Fruit fly (Drosophila melanogaster) whole organism, embryonic: ENCODE data around the gene CG7781.

Experiments used
- Atf6 ChIP-seq: fragments of 200-800 bp; sonication (Bioruptor generic); IDR thresholded peaks from 2 replicates; pipeline ENCODE4 v1.3.6; 2022; ENCODE audit warnings: missing biosample characterization, missing genetic modification characterization
- Blimp-1 ChIP-seq: fragments of 200-800 bp; sonication (Bioruptor generic); optimal IDR thresholded peaks from 3 replicates; lab custom pipeline; 2018; ENCODE audit warnings: missing biosample characterization, missing genetic modification characterization, mild to moderate bottlenecking, moderate library complexity, missing genetic modification reagents
- C15 ChIP-seq: fragments of 200-800 bp; sonication (Bioruptor generic); IDR thresholded peaks from 3 replicates; pipeline ENCODE4 v1.3.6; 2022; ENCODE audit warnings: missing biosample characterization, missing genetic modification characterization
- CG10147 ChIP-seq: fragments of 200-800 bp; sonication (Bioruptor generic); optimal IDR thresholded peaks from 2 replicates; lab custom pipeline; 2019; ENCODE audit warnings: missing biosample characterization, mild to moderate bottlenecking, missing genetic modification characterization, moderate library complexity
- CG10209 ChIP-seq: fragments of 200-800 bp; sonication (Bioruptor generic); optimal IDR thresholded peaks from 3 replicates; lab custom pipeline; 2017; ENCODE audit warnings: missing biosample characterization, mild to moderate bottlenecking, missing genetic modification characterization, missing genetic modification reagents
- CG10654 ChIP-seq: fragments of 200-800 bp; sonication (Bioruptor generic); optimal IDR thresholded peaks from 2 replicates; lab custom pipeline; 2016; ENCODE audit warnings: missing biosample characterization, missing genetic modification characterization
- CG10979 ChIP-seq: fragments of 200-800 bp; sonication (Bioruptor generic); optimal IDR thresholded peaks from 2 replicates; lab custom pipeline; 2018; ENCODE audit warnings: missing biosample characterization, mild to moderate bottlenecking, missing genetic modification characterization, moderate library complexity
- CG11398 ChIP-seq: fragments of 200-800 bp; sonication (Bioruptor generic); optimal IDR thresholded peaks from 2 replicates; lab custom pipeline; 2016; ENCODE audit warnings: missing biosample characterization, missing genetic modification characterization
- CG11504 ChIP-seq: fragments of 200-800 bp; sonication (Bioruptor generic); optimal IDR thresholded peaks from 3 replicates; lab custom pipeline; 2019; ENCODE audit warnings: missing biosample characterization, mild to moderate bottlenecking, missing genetic modification characterization, moderate library complexity
- CG13287 ChIP-seq: fragments of 200-800 bp; sonication (Bioruptor generic); IDR thresholded peaks from 2 replicates; pipeline ENCODE4 v1.3.6; 2022; ENCODE audit warnings: missing biosample characterization, missing genetic modification characterization; ENCODE audit not compliant: partially characterized antibody
- CG15073 ChIP-seq: fragments of 200-800 bp; sonication (Bioruptor generic); optimal IDR thresholded peaks from 2 replicates; lab custom pipeline; 2016; ENCODE audit warnings: missing biosample characterization, missing genetic modification characterization
- CG15479 ChIP-seq: fragments of 200-800 bp; sonication (Bioruptor generic); optimal IDR thresholded peaks from 3 replicates; lab custom pipeline; 2019; ENCODE audit warnings: missing biosample characterization, mild to moderate bottlenecking, missing genetic modification characterization, moderate library complexity
- CG1603 ChIP-seq: fragments of 200-800 bp; sonication (Bioruptor generic); optimal IDR thresholded peaks from 2 replicates; lab custom pipeline; 2019; ENCODE audit warnings: missing biosample characterization, mild to moderate bottlenecking, missing genetic modification characterization, moderate library complexity
- CG17328 ChIP-seq: fragments of 200-800 bp; sonication (Bioruptor generic); IDR thresholded peaks from 2 replicates; pipeline ENCODE4 v1.3.6; 2022; ENCODE audit warnings: missing biosample characterization, missing genetic modification characterization
- CG17568 ChIP-seq: fragments of 200-800 bp; sonication (Bioruptor generic); optimal IDR thresholded peaks from 2 replicates; lab custom pipeline; 2018; ENCODE audit warnings: missing biosample characterization, mild to moderate bottlenecking, missing genetic modification characterization, moderate library complexity
- CG17802 ChIP-seq: fragments of 200-800 bp; sonication (Bioruptor generic); optimal IDR thresholded peaks from 2 replicates; lab custom pipeline; 2018; ENCODE audit warnings: missing biosample characterization, mild to moderate bottlenecking, missing genetic modification characterization, moderate library complexity
- CG17829 ChIP-seq: fragments of 200-800 bp; optimal IDR thresholded peaks from 2 replicates; lab custom pipeline; 2019; ENCODE audit warnings: missing biosample characterization, mild to moderate bottlenecking, missing genetic modification characterization, moderate library complexity
- CG2875 ChIP-seq: fragments of 200-800 bp; sonication (Bioruptor generic); optimal IDR thresholded peaks from 2 replicates; lab custom pipeline; 2017; ENCODE audit warnings: missing biosample characterization, mild to moderate bottlenecking, missing genetic modification characterization, missing genetic modification reagents
- CG3726 ChIP-seq: fragments of 200-800 bp; sonication (Bioruptor generic); IDR thresholded peaks from 3 replicates; pipeline ENCODE4, ENCODE4 v1.3.6; 2022; ENCODE audit warnings: missing biosample characterization, missing genetic modification characterization
- CG4617 ChIP-seq: fragments of 200-800 bp; sonication (Bioruptor generic); optimal IDR thresholded peaks from 3 replicates; lab custom pipeline; 2016; ENCODE audit warnings: missing biosample characterization, missing genetic modification characterization, borderline replicate concordance
- CG4730 ChIP-seq: fragments of 200-800 bp; sonication (Bioruptor generic); IDR thresholded peaks from 2 replicates; pipeline ENCODE4 v1.3.6; 2022; ENCODE audit warnings: missing biosample characterization, missing genetic modification characterization
- CG5953 ChIP-seq: fragments of 200-800 bp; sonication (Bioruptor generic); IDR thresholded peaks from 2 replicates; pipeline ENCODE4 v1.3.6; 2022; ENCODE audit warnings: missing biosample characterization, missing genetic modification characterization
- CG8944 ChIP-seq: fragments of 200-800 bp; sonication (Bioruptor generic); optimal IDR thresholded peaks from 3 replicates; lab custom pipeline; 2016; ENCODE audit warnings: missing biosample characterization, missing genetic modification characterization
- CG9437 ChIP-seq: fragments of 200-800 bp; sonication (Bioruptor generic); optimal IDR thresholded peaks from 2 replicates; lab custom pipeline; 2018; ENCODE audit warnings: missing biosample characterization, mild to moderate bottlenecking, missing genetic modification characterization
- CG9817 ChIP-seq: fragments of 200-800 bp; sonication (Bioruptor generic); optimal IDR thresholded peaks from 2 replicates; lab custom pipeline; 2018; ENCODE audit warnings: missing biosample characterization, mild to moderate bottlenecking, missing genetic modification characterization, moderate library complexity
- H2.0 ChIP-seq: fragments of 200-800 bp; sonication (Bioruptor generic); IDR thresholded peaks from 2 replicates; pipeline ENCODE4 v1.3.6; 2022; ENCODE audit warnings: missing biosample characterization, missing genetic modification characterization
- MTF-1 ChIP-seq: fragments of 200-800 bp; sonication (Bioruptor generic); optimal IDR thresholded peaks from 2 replicates; lab custom pipeline; 2018; ENCODE audit warnings: missing biosample characterization, mild to moderate bottlenecking, missing genetic modification characterization, borderline replicate concordance
- NFAT ChIP-seq: fragments of 200-800 bp; sonication (Bioruptor generic); IDR thresholded peaks from 2 replicates; pipeline ENCODE4 v1.3.6; 2022; ENCODE audit warnings: missing biosample characterization, missing genetic modification characterization
- Nf-YC ChIP-seq: fragments of 200-800 bp; optimal IDR thresholded peaks from 3 replicates; lab custom pipeline; 2019; ENCODE audit warnings: missing biosample characterization, mild to moderate bottlenecking, missing genetic modification characterization, moderate library complexity
- Sox100B ChIP-seq: fragments of 200-800 bp; sonication (Bioruptor generic); optimal IDR thresholded peaks from 3 replicates; lab custom pipeline; 2018; ENCODE audit warnings: missing biosample characterization, mild to moderate bottlenecking, missing genetic modification characterization
- Trl ChIP-seq, 3 experiments: fragments of >200 bp in 2 of 3; fragments of 200-800 bp in 1 of 3; sonication (Bioruptor generic) in 1 of 3; optimal IDR thresholded peaks; 2 replicates in 1 of 3; 3 replicates in 2 of 3; lab custom pipeline; 2016 to 2017; ENCODE audit warnings: missing biosample characterization in 1 of 3, missing genetic modification characterization in 1 of 3
- dm ChIP-seq: fragments of 200-800 bp; sonication (Bioruptor generic); optimal IDR thresholded peaks from 3 replicates; lab custom pipeline; 2016; ENCODE audit warnings: missing biosample characterization, missing genetic modification characterization
- emc ChIP-seq: fragments of 200-800 bp; sonication (Bioruptor generic); optimal IDR thresholded peaks from 2 replicates; lab custom pipeline; 2016; ENCODE audit warnings: missing biosample characterization, missing genetic modification characterization
- eyg ChIP-seq: fragments of 200-800 bp; sonication (Bioruptor generic); optimal IDR thresholded peaks from 3 replicates; lab custom pipeline; 2016; ENCODE audit warnings: missing biosample characterization, missing genetic modification characterization
- fd96Cb ChIP-seq: fragments of 200-800 bp; sonication (Bioruptor generic); optimal IDR thresholded peaks from 2 replicates; lab custom pipeline; 2018; ENCODE audit warnings: missing biosample characterization, mild to moderate bottlenecking, missing genetic modification characterization, moderate library complexity
- gem ChIP-seq: fragments of 200-800 bp; sonication (Bioruptor generic); optimal IDR thresholded peaks from 2 replicates; lab custom pipeline; 2019; ENCODE audit warnings: missing biosample characterization, mild to moderate bottlenecking, missing genetic modification characterization, moderate library complexity
- gfzf ChIP-seq: fragments of 200-800 bp; sonication (Bioruptor generic); optimal IDR thresholded peaks from 2 replicates; lab custom pipeline; 2016; ENCODE audit warnings: missing biosample characterization, mild to moderate bottlenecking, missing genetic modification characterization, moderate library complexity
- grn ChIP-seq: fragments of 200-800 bp; sonication (Bioruptor generic); optimal IDR thresholded peaks from 3 replicates; lab custom pipeline; 2017; ENCODE audit warnings: missing biosample characterization, missing genetic modification characterization
- jumu ChIP-seq: fragments of 200-800 bp; sonication (Bioruptor generic); optimal IDR thresholded peaks from 3 replicates; lab custom pipeline; 2016; ENCODE audit warnings: missing biosample characterization, missing genetic modification characterization
- lilli ChIP-seq: fragments of 200-800 bp; sonication (Bioruptor generic); optimal IDR thresholded peaks from 3 replicates; lab custom pipeline; 2016; ENCODE audit warnings: missing biosample characterization, missing genetic modification characterization
- p53 ChIP-seq: fragments of 200-800 bp; sonication (Bioruptor generic); optimal IDR thresholded peaks from 2 replicates; lab custom pipeline; 2016; ENCODE audit warnings: missing biosample characterization, missing genetic modification characterization
- slbo ChIP-seq: fragments of 200-800 bp; sonication (Bioruptor generic); IDR thresholded peaks from 2 replicates; pipeline ENCODE4 v1.3.6; 2022; ENCODE audit warnings: missing biosample characterization, missing genetic modification characterization
- so ChIP-seq: fragments of 200-800 bp; sonication (Bioruptor generic); IDR thresholded peaks from 3 replicates; pipeline ENCODE4 v1.3.6; 2022; ENCODE audit warnings: missing biosample characterization, missing genetic modification characterization
- sob ChIP-seq: fragments of 200-800 bp; sonication (Bioruptor generic); IDR thresholded peaks from 2 replicates; pipeline ENCODE4 v1.3.6; 2022; ENCODE audit warnings: missing biosample characterization, missing genetic modification characterization
- sqz ChIP-seq: fragments of 200-800 bp; sonication (Bioruptor generic); optimal IDR thresholded peaks from 3 replicates; lab custom pipeline; 2018; ENCODE audit warnings: missing biosample characterization, mild to moderate bottlenecking, missing genetic modification characterization
- toy ChIP-seq: fragments of 200-800 bp; sonication (Bioruptor generic); IDR thresholded peaks from 2 replicates; pipeline ENCODE4 v1.3.6; 2022; ENCODE audit warnings: missing biosample characterization, missing genetic modification characterization
- trh ChIP-seq: fragments of 200-800 bp; sonication (Bioruptor generic); optimal IDR thresholded peaks from 2 replicates; lab custom pipeline; 2016; ENCODE audit warnings: missing biosample characterization, missing genetic modification characterization
- tup ChIP-seq: fragments of 200-800 bp; sonication (Bioruptor generic); optimal IDR thresholded peaks from 2 replicates; lab custom pipeline; 2016; ENCODE audit warnings: missing biosample characterization, mild to moderate bottlenecking, missing genetic modification characterization, moderate library complexity
- yki ChIP-seq: fragments of >200 bp; optimal IDR thresholded peaks from 3 replicates; lab custom pipeline; 2018

Gene CG7781

DNA sequence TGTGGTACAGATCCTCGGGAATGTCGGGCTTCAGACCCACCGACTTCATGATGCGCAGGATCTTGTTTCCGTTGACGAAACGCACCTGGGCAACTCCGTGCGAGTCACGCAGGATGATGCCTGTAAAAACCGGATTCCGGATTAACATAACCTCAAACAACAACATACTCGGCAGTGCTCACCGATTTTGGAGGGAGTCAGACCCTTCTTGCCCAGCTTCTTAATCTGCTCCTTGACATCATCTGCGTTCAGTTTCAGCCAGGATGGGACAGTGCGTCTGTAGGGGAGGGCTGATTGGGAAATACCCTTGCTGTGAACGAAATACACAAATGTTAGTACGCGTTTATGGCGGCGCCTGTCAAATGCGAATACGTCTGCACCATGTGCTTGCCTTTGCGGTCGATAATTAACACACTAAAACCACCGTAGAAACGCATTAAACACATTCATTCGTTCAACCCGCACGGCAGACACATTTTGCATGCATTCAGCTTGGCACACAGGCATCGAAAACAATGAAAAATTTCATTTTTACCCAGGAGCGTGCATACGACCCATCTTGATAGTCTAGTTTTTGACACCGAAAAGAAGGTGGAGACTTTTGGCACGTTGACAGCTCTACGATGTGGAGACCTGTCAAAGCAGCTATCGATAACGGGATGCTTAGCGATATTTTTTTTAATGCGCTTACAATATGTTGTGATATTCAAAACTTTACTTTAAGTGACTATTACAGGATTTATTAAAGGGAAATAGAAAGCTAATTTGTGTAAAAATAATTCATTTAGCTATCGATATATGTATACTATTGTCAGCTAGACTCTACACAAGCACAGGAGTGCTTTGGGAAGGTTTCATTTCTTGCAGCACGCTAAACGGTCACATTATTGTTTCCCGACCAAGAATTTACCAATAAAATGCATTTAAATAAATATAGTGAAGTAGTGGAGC lies 39.1 kb upstream of the CG7781 start, which contains the start of the genes RpS13 and CSN8 (continued):
- no peak for TF ChIP-seq so (GFP tag; lab: Robert Waterston, UW)
- TF ChIP-seq gem = peak; percentile 29
- TF ChIP-seq slbo (GFP tag; lab: Robert Waterston, UW) = no peak
- no peak for TF ChIP-seq CG10147 (GFP tag; lab: Kevin White, UChicago)
- no peak for TF ChIP-seq Trl (optimal IDR thresholded peaks at IDR 0.05; lab: Kevin White, UChicago)
- no peak for TF ChIP-seq Trl (GFP tag; optimal IDR thresholded peaks at IDR 0.05; lab: Kevin White, UChicago)
- TF ChIP-seq lilli (GFP tag; lab: Kevin White, UChicago) = no peak
- no peak for TF ChIP-seq CG4730 (GFP tag; lab: Robert Waterston, UW)
- TF ChIP-seq sqz (GFP tag; lab: Kevin White, UChicago) = peak; percentile 28
- TF ChIP-seq yki (lab: Kevin White, UChicago) = no peak
- no peak for TF ChIP-seq CG15479
- peak; percentile 56 for TF ChIP-seq CG4617 (GFP tag; lab: Kevin White, UChicago)
- no peak for TF ChIP-seq jumu (GFP tag; lab: Kevin White, UChicago)
- TF ChIP-seq CG1603 (tag; lab: Kevin White, UChicago) = peak; percentile 62
- TF ChIP-seq Nf-YC (tag; lab: Kevin White, UChicago) = peak; percentile 60
- no peak for TF ChIP-seq CG9437
- TF ChIP-seq Blimp-1 (GFP tag; lab: Kevin White, UChicago) = no peak
- peak; percentile 33 for TF ChIP-seq CG17568 (GFP tag; lab: Kevin White, UChicago)
- TF ChIP-seq gfzf (GFP tag; lab: Kevin White, UChicago) = peak; percentile 85
- no peak for TF ChIP-seq Sox100B (GFP tag; lab: Kevin White, UChicago)
- no peak for TF ChIP-seq CG10654 (GFP tag; lab: Kevin White, UChicago)
- peak; percentile 60 for TF ChIP-seq CG17829
- no peak for TF ChIP-seq MTF-1 (GFP tag; lab: Kevin White, UChicago)
- TF ChIP-seq toy = no peak
- TF ChIP-seq C15 (GFP tag; lab: Robert Waterston, UW) = no peak
- TF ChIP-seq dm (GFP tag; lab: Kevin White, UChicago) = peak; percentile 92
- TF ChIP-seq eyg (GFP tag; lab: Kevin White, UChicago) = no peak
- TF ChIP-seq NFAT (GFP tag; lab: Robert Waterston, UW) = no peak
- no peak for TF ChIP-seq H2.0
- TF ChIP-seq CG11398 (GFP tag; lab: Kevin White, UChicago) = no peak
- TF ChIP-seq CG11504 = peak; percentile 44
- no peak for TF ChIP-seq fd96Cb
- TF ChIP-seq CG2875 = no peak
- TF ChIP-seq CG9817 (tag; lab: Kevin White, UChicago) = no peak
- peak; percentile 96 for TF ChIP-seq CG13287
- TF ChIP-seq CG10979 (tag; lab: Kevin White, UChicago) = peak; percentile 20
- no peak for TF ChIP-seq CG3726 (GFP tag; lab: Robert Waterston, UW)
- no peak for TF ChIP-seq CG10209 (GFP tag; lab: Kevin White, UChicago)
- TF ChIP-seq sob (GFP tag; lab: Robert Waterston, UW) = peak; percentile 54; the same call in 1 of the 2 replicates
- TF ChIP-seq CG8944 (GFP tag; lab: Kevin White, UChicago) = no peak
- TF ChIP-seq CG17802 (tag; lab: Kevin White, UChicago) = no peak
- TF ChIP-seq CG17328 (GFP tag; lab: Robert Waterston, UW) = no peak
- TF ChIP-seq CG15073 (GFP tag; lab: Kevin White, UChicago) = no peak
- no peak for TF ChIP-seq CG5953 (GFP tag; lab: Robert Waterston, UW)
- no peak for TF ChIP-seq emc (GFP tag; lab: Kevin White, UChicago)
- no peak for TF ChIP-seq tup
- peak; percentile 45; the same call in 1 of the 2 replicates for TF ChIP-seq Atf6 (GFP tag; lab: Robert Waterston, UW)
- no peak for TF ChIP-seq p53 (GFP tag; lab: Kevin White, UChicago)
- no peak for TF ChIP-seq trh
- peak; percentile 26 for TF ChIP-seq grn (GFP tag; lab: Kevin White, UChicago)
